Worm (Caenorhabditis elegans) whole organism, late embryonic: ENCODE results near the gene irld-22.

ENCODE experiments used
- C08G9.2 ChIP-seq: sonication (generic microtip); optimal IDR thresholded peaks from 2 replicates; lab custom pipeline; 2016; ENCODE audit warnings: mild to moderate bottlenecking, missing genetic modification characterization, moderate library complexity, missing compliant biosample characterization
- F13H6.1 ChIP-seq: sonication (generic microtip); optimal IDR thresholded peaks from 2 replicates; lab custom pipeline; 2016; ENCODE audit warnings: missing genetic modification characterization, missing compliant biosample characterization
- K09A11.1 ChIP-seq: sonication (generic microtip); optimal IDR thresholded peaks from 2 replicates; lab custom pipeline; 2017; ENCODE audit warnings: antibody characterized with exemption, mild to moderate bottlenecking, missing genetic modification characterization, missing compliant biosample characterization; ENCODE audit not compliant: insufficient read depth
- ceh-14 ChIP-seq: sonication (generic microtip); optimal IDR thresholded peaks from 2 replicates; lab custom pipeline; 2016; ENCODE audit warnings: missing genotype, missing genetic modification characterization, missing compliant biosample characterization
- ceh-2 ChIP-seq: sonication (generic microtip); optimal IDR thresholded peaks from 2 replicates; lab custom pipeline; 2016; ENCODE audit warnings: missing genotype, missing genetic modification characterization, missing compliant biosample characterization
- ceh-24 ChIP-seq: sonication (generic microtip); optimal IDR thresholded peaks from 2 replicates; lab custom pipeline; 2016; ENCODE audit warnings: mild to moderate bottlenecking, missing genetic modification characterization, missing compliant biosample characterization
- ceh-31 ChIP-seq: sonication (generic microtip); optimal IDR thresholded peaks from 2 replicates; lab custom pipeline; 2016; ENCODE audit warnings: missing genetic modification characterization, missing compliant biosample characterization
- ceh-48 ChIP-seq: sonication (generic microtip); optimal IDR thresholded peaks from 2 replicates; lab custom pipeline; 2016; ENCODE audit warnings: missing genetic modification characterization, inconsistent platforms, missing compliant biosample characterization
- elt-2 ChIP-seq: sonication (generic microtip); optimal IDR thresholded peaks from 2 replicates; lab custom pipeline; 2016; ENCODE audit warnings: missing genetic modification reagents, missing genetic modification characterization, missing compliant biosample characterization
- fax-1 ChIP-seq: sonication (generic microtip); optimal IDR thresholded peaks from 2 replicates; lab custom pipeline; 2016; ENCODE audit warnings: missing genotype, missing genetic modification characterization, missing compliant biosample characterization
- fkh-10 ChIP-seq: fragments of 150-350 bp; optimal IDR thresholded peaks from 2 replicates; lab custom pipeline; 2014; ENCODE audit warnings: missing biosample characterization, missing genetic modification reagents, missing genetic modification characterization
- fkh-6 ChIP-seq: sonication (generic microtip); optimal IDR thresholded peaks from 2 replicates; lab custom pipeline; 2016; ENCODE audit warnings: missing genetic modification characterization, missing compliant biosample characterization
- gmeb-2 ChIP-seq: sonication (generic microtip); optimal IDR thresholded peaks from 2 replicates; lab custom pipeline; 2016; ENCODE audit warnings: missing genetic modification characterization, inconsistent platforms, missing compliant biosample characterization
- hlh-15 ChIP-seq: sonication (generic microtip); optimal IDR thresholded peaks from 2 replicates; lab custom pipeline; 2016; ENCODE audit warnings: missing genetic modification characterization, missing compliant biosample characterization
- hlh-6 ChIP-seq: sonication (generic microtip); optimal IDR thresholded peaks from 2 replicates; lab custom pipeline; 2016; ENCODE audit warnings: missing genotype, missing genetic modification characterization, missing compliant biosample characterization
- lim-6 ChIP-seq: sonication (generic microtip); optimal IDR thresholded peaks from 2 replicates; lab custom pipeline; 2016; ENCODE audit warnings: missing genetic modification characterization, missing compliant biosample characterization
- madf-2 ChIP-seq: sonication (generic microtip); optimal IDR thresholded peaks from 2 replicates; lab custom pipeline; 2017; ENCODE audit warnings: missing genetic modification characterization, missing compliant biosample characterization
- nfya-1 ChIP-seq: sonication (generic microtip); optimal IDR thresholded peaks from 2 replicates; lab custom pipeline; 2017; ENCODE audit warnings: missing genetic modification characterization, mild to moderate bottlenecking, missing compliant biosample characterization, antibody characterized with exemption, moderate library complexity
- nhr-11 ChIP-seq: fragments of 150-350 bp; optimal IDR thresholded peaks from 2 replicates; lab custom pipeline; 2014; ENCODE audit warnings: missing biosample characterization, missing genetic modification characterization
- pag-3 ChIP-seq: sonication (generic microtip); optimal IDR thresholded peaks from 2 replicates; lab custom pipeline; 2016; ENCODE audit warnings: missing compliant biosample characterization, missing genetic modification characterization, borderline replicate concordance
- pax-1 ChIP-seq: fragments of 150-350 bp; optimal IDR thresholded peaks from 2 replicates; lab custom pipeline; 2014; ENCODE audit warnings: missing biosample characterization, missing genetic modification characterization
- pha-2 ChIP-seq: sonication (generic microtip); optimal IDR thresholded peaks from 2 replicates; lab custom pipeline; 2017; ENCODE audit warnings: mild to moderate bottlenecking, missing genetic modification characterization, missing compliant biosample characterization
- pha-4 ChIP-seq: fragments of 150-350 bp; optimal IDR thresholded peaks from 2 replicates; lab custom pipeline; 2018; ENCODE audit warnings: missing biosample characterization, missing genetic modification reagents, missing genetic modification characterization
- ref-2 ChIP-seq: sonication (generic microtip); optimal IDR thresholded peaks from 2 replicates; lab custom pipeline; 2016; ENCODE audit warnings: missing genetic modification characterization, missing compliant biosample characterization
- sdc-2 ChIP-seq: sonication (generic microtip); optimal IDR thresholded peaks from 2 replicates; lab custom pipeline; 2016; ENCODE audit warnings: missing genotype, missing genetic modification characterization, missing compliant biosample characterization
- syd-9 ChIP-seq: sonication (generic microtip); optimal IDR thresholded peaks from 2 replicates; lab custom pipeline; 2016; ENCODE audit warnings: mild to moderate bottlenecking, missing genetic modification characterization, moderate library complexity, missing compliant biosample characterization
- tbx-2 ChIP-seq: sonication (generic microtip); optimal IDR thresholded peaks from 2 replicates; lab custom pipeline; 2016; ENCODE audit warnings: missing genetic modification characterization, missing compliant biosample characterization
- tbx-7 ChIP-seq: sonication (generic microtip); optimal IDR thresholded peaks from 2 replicates; lab custom pipeline; 2016; ENCODE audit warnings: missing genotype, missing genetic modification characterization, missing compliant biosample characterization
- ttx-3 ChIP-seq: sonication (generic microtip); optimal IDR thresholded peaks from 2 replicates; lab custom pipeline; 2016; ENCODE audit warnings: missing genetic modification reagents, missing genetic modification characterization, missing compliant biosample characterization
- unc-42 ChIP-seq: sonication (generic microtip); optimal IDR thresholded peaks from 2 replicates; lab custom pipeline; 2016; ENCODE audit warnings: missing genotype, missing genetic modification characterization, missing compliant biosample characterization
- zip-5 ChIP-seq: sonication (generic microtip); optimal IDR thresholded peaks from 2 replicates; lab custom pipeline; 2016; ENCODE audit warnings: missing genetic modification characterization, missing compliant biosample characterization

Gene irld-22

DNA sequence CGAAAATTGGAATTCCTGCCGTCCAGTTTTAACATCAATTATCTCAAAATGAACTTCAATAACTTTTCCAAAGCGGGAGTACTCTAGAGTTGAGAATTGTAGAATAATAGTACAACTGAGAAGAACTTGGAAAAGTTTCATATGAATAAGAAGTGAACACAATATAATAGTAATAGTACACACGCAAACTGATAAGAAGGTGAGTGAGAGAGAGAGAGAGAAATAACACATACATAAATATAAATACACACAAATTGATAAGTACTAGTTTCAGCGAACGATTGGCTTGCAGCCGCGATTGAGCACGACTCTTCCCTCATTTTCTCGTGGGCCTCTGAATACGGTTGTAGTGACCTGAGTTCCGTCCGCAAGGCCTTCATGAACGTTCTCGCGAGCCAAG, 10.9 kb downstream of the irld-22 start, which contains the start of gene C17E7.13:
Gene C17E7.13 (minus strand): TSS at position 176 of the 400 bp plus-strand sequence.
- no peak for TF ChIP-seq nfya-1 (tag; lab: Kevin White, UChicago)
- TF ChIP-seq zip-5 = no peak
- TF ChIP-seq elt-2 = peak; percentile 16

DNA sequence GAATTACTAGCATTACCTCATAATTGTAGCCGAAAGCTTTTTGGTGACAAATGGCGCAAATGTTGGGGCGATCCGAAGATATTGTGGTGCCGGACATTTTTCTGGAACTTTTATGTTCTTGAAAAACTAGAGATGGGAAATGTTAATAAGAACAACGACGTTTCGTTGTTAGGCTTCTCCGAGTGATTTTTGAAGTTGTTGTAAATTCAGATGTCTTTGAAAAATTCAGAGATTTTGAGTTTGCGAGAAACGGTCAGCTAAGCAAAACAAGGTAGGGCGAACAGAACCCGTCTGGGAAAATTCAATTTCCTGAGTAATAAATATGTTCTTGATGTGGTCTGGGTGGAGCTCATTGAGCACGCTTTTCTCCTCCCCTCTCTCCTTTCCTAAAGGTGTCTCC, 13.9 kb downstream of the irld-22 start, which contains the start of gene nhr-124:
Gene nhr-124 (minus strand): TSS at position 101 of the 400 bp plus-strand sequence.
- TF ChIP-seq F13H6.1 (tag; lab: Kevin White, UChicago) (no peak), madf-2 (tag; lab: Kevin White, UChicago) (no peak)

DNA sequence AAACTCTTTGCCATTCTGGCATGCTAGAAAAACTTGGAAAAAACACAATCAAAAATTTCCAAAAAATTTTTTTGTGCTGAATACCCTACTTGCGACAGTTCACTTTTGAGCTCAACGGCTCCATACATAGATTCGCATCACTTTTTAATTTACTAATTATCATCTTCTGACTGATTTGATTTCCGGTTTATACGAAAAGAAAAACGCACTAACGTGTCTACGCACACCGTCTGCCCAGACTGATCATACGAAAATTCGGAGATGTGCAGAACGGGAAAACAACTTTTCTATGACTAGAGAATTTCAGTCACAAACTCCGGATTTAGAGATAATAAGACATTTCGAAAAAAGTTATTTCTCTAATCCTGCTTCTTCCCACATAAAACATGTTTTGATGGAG, 15.5 kb downstream of the irld-22 start:
- no peak for TF ChIP-seq sdc-2 (tag; lab: Kevin White, UChicago)

DNA sequence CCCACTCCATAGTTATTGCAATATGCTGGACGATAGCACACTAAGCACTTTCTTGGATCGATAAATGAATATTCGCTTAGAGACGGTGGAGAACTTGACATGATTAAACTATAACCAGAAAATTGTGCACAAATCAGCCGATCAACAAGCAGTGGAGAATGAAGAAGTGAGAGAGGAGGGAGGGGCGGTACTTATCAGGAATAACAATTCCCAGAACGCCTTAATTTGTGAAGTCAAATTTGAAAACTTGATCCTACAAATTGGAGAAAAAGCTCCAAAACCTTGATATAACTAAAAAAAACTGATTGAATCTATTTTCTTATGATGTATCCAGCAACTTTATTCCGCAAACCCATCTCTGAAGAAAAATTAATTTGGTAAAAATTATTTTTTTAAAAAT, 21.8 kb downstream of the irld-22 start, which contains the start of gene nhr-159:
Gene nhr-159 (minus strand): TSS at position 101 of the 400 bp plus-strand sequence.
- TF ChIP-seq fkh-6 (tag; lab: Kevin White, UChicago) (no peak), lim-6 (no peak), K09A11.1 (no peak), fax-1 (tag; lab: Kevin White, UChicago) (no peak), F13H6.1 (tag; lab: Kevin White, UChicago) (no peak), hlh-6 (tag; lab: Kevin White, UChicago) (no peak), ceh-14 (tag; lab: Kevin White, UChicago) (no peak), pag-3 (tag; lab: Kevin White, UChicago) (no peak), C08G9.2 (tag; lab: Kevin White, UChicago) (no peak), tbx-2 (tag; lab: Kevin White, UChicago) (no peak), ttx-3 (tag; lab: Kevin White, UChicago) (no peak), ceh-24 (tag; lab: Kevin White, UChicago) (no peak), nhr-11 (no peak), pha-4 (tag; lab: Kevin White, UChicago) (no peak), syd-9 (no peak), unc-42 (tag; lab: Kevin White, UChicago) (no peak)
- TF ChIP-seq, all 69 proteins: peak for 0

DNA sequence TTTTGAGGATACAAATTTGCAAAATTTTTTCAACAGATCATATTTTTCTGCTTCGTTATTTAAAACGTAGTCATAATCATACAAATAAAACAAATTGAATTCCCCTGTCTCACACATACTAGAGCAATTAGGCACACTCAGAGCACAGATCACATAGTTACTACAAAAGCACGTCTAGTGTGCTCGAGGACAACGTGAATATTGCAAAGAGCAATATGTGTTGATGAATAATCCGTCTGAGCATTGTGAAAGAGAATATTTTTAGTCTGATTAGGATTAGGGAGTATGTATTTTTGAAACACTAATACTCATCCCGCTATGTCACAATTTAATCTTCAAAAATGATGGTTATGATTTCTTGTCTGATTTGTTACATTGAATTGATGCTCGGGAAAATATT, 22.8 kb downstream of the irld-22 start:
- TF ChIP-seq pha-2 (no peak), F13H6.1 (tag; lab: Kevin White, UChicago) (no peak), tbx-7 (no peak), gmeb-2 (tag; lab: Kevin White, UChicago) (no peak), lim-6 (no peak), ceh-31 (tag; lab: Kevin White, UChicago) (no peak), pax-1 (tag; lab: Kevin White, UChicago) (no peak), nfya-1 (tag; lab: Kevin White, UChicago) (no peak)

DNA sequence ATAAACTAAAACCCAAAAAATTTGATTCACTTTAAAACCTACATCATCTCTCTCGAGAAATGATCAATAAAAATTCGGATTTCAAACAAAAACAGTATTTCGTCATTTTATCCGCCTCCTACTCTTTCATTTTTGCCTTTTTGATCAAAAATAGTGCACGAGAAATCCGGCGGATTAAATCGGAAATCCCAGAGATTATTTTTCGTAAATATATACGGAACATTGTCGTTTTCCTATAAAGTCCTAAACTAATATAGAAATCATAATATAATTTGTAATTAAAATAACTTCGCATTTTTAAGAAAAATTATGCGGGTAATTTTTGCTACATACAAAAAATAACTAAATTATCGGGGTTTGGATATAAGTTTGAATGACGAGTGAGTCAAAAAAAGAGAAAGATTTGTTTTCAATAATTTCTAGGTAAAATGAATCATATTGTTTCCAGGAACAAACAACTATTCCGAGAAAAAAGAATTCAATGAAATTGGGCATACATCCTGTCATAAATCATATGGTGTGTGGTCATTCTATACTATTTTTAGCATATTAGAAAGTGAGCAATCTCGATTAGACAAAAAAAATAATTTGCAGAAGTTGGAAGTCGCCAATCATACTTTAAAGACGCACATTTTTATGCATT, 25.8 kb downstream of the irld-22 start, which contains the start of gene nhr-158:
Gene nhr-158 (minus strand): TSS at position 51 of the 643 bp plus-strand sequence.
- no peak for TF ChIP-seq ceh-48 (tag; lab: Kevin White, UChicago)
- no peak for TF ChIP-seq ref-2 (tag; lab: Kevin White, UChicago)
- TF ChIP-seq unc-42 (tag; lab: Kevin White, UChicago) = no peak
- TF ChIP-seq ceh-2 (tag; lab: Kevin White, UChicago) = no peak
- no peak for TF ChIP-seq hlh-15 (tag; lab: Kevin White, UChicago)
- no peak for TF ChIP-seq hlh-6 (tag; lab: Kevin White, UChicago)
- TF ChIP-seq sdc-2 (tag; lab: Kevin White, UChicago) = no peak
- no peak for TF ChIP-seq fkh-10 (GFP tag; lab: Kevin White, UChicago)
- TF ChIP-seq F13H6.1 (tag; lab: Kevin White, UChicago) = no peak
- TF ChIP-seq, all 69 proteins: peak for 0
